Worm (Caenorhabditis elegans) whole organism, early embryonic: ENCODE measurements around the gene mdf-2.

Experiments used
- B0310.2 ChIP-seq: sonication (generic microtip); optimal IDR thresholded peaks from 2 replicates; lab custom pipeline; 2016; ENCODE audit warnings: mild to moderate bottlenecking, missing genetic modification characterization, missing compliant biosample characterization
- F13C5.2 ChIP-seq: sonication (generic microtip); optimal IDR thresholded peaks from 2 replicates; lab custom pipeline; 2017; ENCODE audit warnings: mild to moderate bottlenecking, missing genetic modification characterization, inconsistent platforms, missing compliant biosample characterization
- aly-1 ChIP-seq: sonication (generic microtip); optimal IDR thresholded peaks from 2 replicates; lab custom pipeline; 2016; ENCODE audit warnings: missing genetic modification characterization, missing compliant biosample characterization
- ama-1 ChIP-seq: fragments of 150-350 bp; optimal IDR thresholded peaks from 2 replicates; lab custom pipeline; 2014
- ceh-13 ChIP-seq: fragments of 200-800 bp; sonication (Bioruptor generic); optimal IDR thresholded peaks from 2 replicates; lab custom pipeline; 2018; ENCODE audit warnings: mild to moderate bottlenecking, missing genetic modification characterization, missing compliant biosample characterization
- ceh-36 ChIP-seq: sonication (generic microtip); optimal IDR thresholded peaks from 2 replicates; lab custom pipeline; 2016; ENCODE audit warnings: missing genetic modification characterization, inconsistent platforms, missing compliant biosample characterization
- ets-7 ChIP-seq: sonication (generic microtip); optimal IDR thresholded peaks from 2 replicates; lab custom pipeline; 2016; ENCODE audit warnings: missing genotype, missing genetic modification characterization, missing compliant biosample characterization
- flt-1 ChIP-seq: fragments of 200-800 bp; sonication (Bioruptor generic); IDR thresholded peaks from 2 replicates; pipeline ENCODE4 v1.3.6; 2022; ENCODE audit warnings: missing genetic modification characterization, missing compliant biosample characterization
- hmbx-1 ChIP-seq: sonication (generic microtip); optimal IDR thresholded peaks from 2 replicates; lab custom pipeline; 2016; ENCODE audit warnings: mild to moderate bottlenecking, missing genetic modification characterization, missing compliant biosample characterization
- hmg-4 ChIP-seq: fragments of 200-800 bp; sonication (Bioruptor generic); optimal IDR thresholded peaks from 2 replicates; lab custom pipeline; 2018; ENCODE audit warnings: mild to moderate bottlenecking, missing genetic modification characterization, missing compliant biosample characterization
- hnd-1 ChIP-seq: sonication (generic microtip); optimal IDR thresholded peaks from 2 replicates; lab custom pipeline; 2016; ENCODE audit warnings: missing genetic modification characterization, missing compliant biosample characterization
- pes-1 ChIP-seq: fragments of 200-800 bp; sonication (Bioruptor generic); IDR thresholded peaks from 2 replicates; pipeline ENCODE4 v1.3.6; 2022; ENCODE audit warnings: missing genetic modification reagents, missing genetic modification characterization, missing compliant biosample characterization
- scrt-1 ChIP-seq: fragments of 200-800 bp; sonication (Bioruptor generic); IDR thresholded peaks from 2 replicates; pipeline ENCODE4 v1.3.6; 2022; ENCODE audit warnings: missing genetic modification characterization, missing compliant biosample characterization
- sea-1 ChIP-seq: fragments of 200-800 bp; sonication (Bioruptor generic); conservative IDR thresholded peaks from 2 replicates; pipeline ENCODE4 v1.3.6; 2022; ENCODE audit warnings: missing genetic modification characterization, missing compliant biosample characterization
- tbx-11 ChIP-seq: fragments of 200-800 bp; sonication (Bioruptor generic); IDR thresholded peaks from 2 replicates; pipeline ENCODE4 v1.3.6; 2022; ENCODE audit warnings: missing genetic modification characterization, missing compliant biosample characterization
- tbx-37 ChIP-seq: fragments of 200-800 bp; sonication (Bioruptor generic); conservative IDR thresholded peaks from 2 replicates; pipeline ENCODE4 v1.3.6; 2022; ENCODE audit warnings: missing genetic modification reagents, missing genetic modification characterization, missing compliant biosample characterization
- tra-4 ChIP-seq: sonication (generic microtip); optimal IDR thresholded peaks from 2 replicates; lab custom pipeline; 2017; ENCODE audit warnings: missing genetic modification characterization, missing compliant biosample characterization

Gene mdf-2

ce11 chrIV:2610974-2611373, 30.0 kb downstream of the mdf-2 start:
- no peak for TF ChIP-seq hmbx-1
- TF ChIP-seq aly-1 (tag; lab: Kevin White, UChicago) = no peak
- no peak for TF ChIP-seq sea-1 (GFP tag; lab: Robert Waterston, UW)
- no peak for TF ChIP-seq ama-1 (lab: Kevin White, UChicago)
- TF ChIP-seq F13C5.2 = no peak
- no peak for TF ChIP-seq hnd-1 (tag; lab: Kevin White, UChicago)
- TF ChIP-seq hmg-4 (GFP tag; lab: Kevin White, UChicago) = no peak
- no peak for TF ChIP-seq flt-1 (GFP tag; lab: Robert Waterston, UW)
- TF ChIP-seq B0310.2 (tag; lab: Kevin White, UChicago) = no peak
- TF ChIP-seq ets-7 (tag; lab: Kevin White, UChicago) = no peak
- TF ChIP-seq tra-4 = no peak
- no peak for TF ChIP-seq pes-1 (GFP tag; lab: Robert Waterston, UW)
- TF ChIP-seq ceh-36 (tag; lab: Kevin White, UChicago) = no peak
- TF ChIP-seq tbx-11 (GFP tag; lab: Robert Waterston, UW) = no peak
- TF ChIP-seq scrt-1 (GFP tag; lab: Robert Waterston, UW) = no peak
- no peak for TF ChIP-seq tbx-37 (GFP tag; lab: Robert Waterston, UW)

ce11 chrIV:2610409-2610808, 30.5 kb downstream of the mdf-2 start, which contains the start of gene Y69A2AR.32:
Gene Y69A2AR.32 (plus strand): TSS chrIV:2610436.
- TF ChIP-seq hnd-1 (tag; lab: Kevin White, UChicago) (no peak), B0310.2 (tag; lab: Kevin White, UChicago) (no peak), sea-1 (GFP tag; lab: Robert Waterston, UW) (no peak), flt-1 (GFP tag; lab: Robert Waterston, UW) (no peak), ceh-36 (tag; lab: Kevin White, UChicago) (no peak), pes-1 (GFP tag; lab: Robert Waterston, UW) (no peak), scrt-1 (GFP tag; lab: Robert Waterston, UW) (no peak), ceh-13 (GFP tag; lab: Kevin White, UChicago) (no peak), hmbx-1 (no peak), ama-1 (lab: Kevin White, UChicago) (no peak), aly-1 (tag; lab: Kevin White, UChicago) (no peak), tra-4 (no peak), hmg-4 (GFP tag; lab: Kevin White, UChicago) (no peak), ets-7 (tag; lab: Kevin White, UChicago) (no peak)

DNA sequence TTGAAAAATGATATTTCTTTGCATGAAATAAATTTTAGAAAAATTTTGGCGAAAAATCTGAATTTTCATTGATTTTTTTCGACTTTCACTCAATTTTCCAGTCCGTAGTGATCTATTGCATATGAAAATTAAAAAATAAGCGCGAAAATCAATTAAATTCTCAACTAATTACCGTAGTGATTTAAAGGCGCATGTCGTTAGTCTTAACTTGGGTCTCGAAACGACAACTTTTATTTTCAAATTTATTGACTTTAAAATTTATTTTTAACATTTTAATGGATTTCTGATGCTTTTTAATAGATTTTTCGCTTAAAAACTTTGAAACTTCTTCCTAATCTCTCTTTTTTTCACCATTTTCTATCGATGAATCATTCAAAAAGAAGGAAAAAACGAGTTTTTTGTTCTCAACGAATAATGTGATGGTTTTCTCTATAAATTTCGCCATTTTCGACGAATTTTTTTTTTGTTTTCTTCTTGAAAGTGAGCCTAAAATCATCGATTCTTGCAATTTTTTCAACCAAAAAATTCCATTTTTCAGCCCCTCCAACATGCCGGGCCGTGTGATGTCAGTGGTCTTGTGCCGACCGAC, 33.3 kb downstream of the mdf-2 start, which contains the start of gene vamp-7:
TSS of gene vamp-7 (plus strand) at position 539 of the 589 bp plus-strand sequence.
- TF ChIP-seq F13C5.2 (no peak), hmbx-1 (no peak), flt-1 (GFP tag; lab: Robert Waterston, UW) (no peak), ceh-36 (tag; lab: Kevin White, UChicago) (no peak), pes-1 (GFP tag; lab: Robert Waterston, UW) (no peak), B0310.2 (tag; lab: Kevin White, UChicago) (no peak), sea-1 (GFP tag; lab: Robert Waterston, UW) (no peak), ets-7 (tag; lab: Kevin White, UChicago) (no peak), aly-1 (tag; lab: Kevin White, UChicago) (no peak), tra-4 (no peak), ceh-13 (GFP tag; lab: Kevin White, UChicago) (no peak), ama-1 (lab: Kevin White, UChicago) (no peak), scrt-1 (GFP tag; lab: Robert Waterston, UW) (no peak), hnd-1 (tag; lab: Kevin White, UChicago) (no peak), tbx-37 (GFP tag; lab: Robert Waterston, UW) (no peak)

DNA sequence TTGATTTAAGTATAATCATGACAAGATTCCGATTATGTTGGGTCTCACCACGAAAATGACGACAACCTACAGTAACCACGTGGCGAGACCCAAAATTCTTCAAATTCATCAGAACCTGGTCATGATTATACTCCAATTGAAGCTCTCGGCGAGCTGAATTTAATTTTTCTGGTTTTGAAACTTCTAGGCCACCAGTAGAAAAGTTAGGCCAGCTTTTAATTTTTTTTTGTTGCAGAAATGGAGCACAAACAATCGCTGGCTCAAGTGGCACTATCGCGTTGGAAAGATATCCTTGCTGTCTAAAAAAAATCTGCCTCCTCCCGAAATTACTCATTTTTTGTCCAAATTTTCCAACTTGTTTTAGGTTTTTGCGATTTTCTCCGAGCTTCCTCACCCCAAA, 34.4 kb downstream of the mdf-2 start:
- TF ChIP-seq hnd-1 (tag; lab: Kevin White, UChicago) (no peak), flt-1 (GFP tag; lab: Robert Waterston, UW) (no peak), sea-1 (GFP tag; lab: Robert Waterston, UW) (no peak), aly-1 (tag; lab: Kevin White, UChicago) (no peak), tra-4 (no peak), tbx-11 (GFP tag; lab: Robert Waterston, UW) (no peak), hmg-4 (GFP tag; lab: Kevin White, UChicago) (no peak), F13C5.2 (no peak), tbx-37 (GFP tag; lab: Robert Waterston, UW) (no peak), hmbx-1 (no peak), B0310.2 (tag; lab: Kevin White, UChicago) (no peak), scrt-1 (GFP tag; lab: Robert Waterston, UW) (no peak), ets-7 (tag; lab: Kevin White, UChicago) (no peak), ama-1 (lab: Kevin White, UChicago) (no peak), ceh-36 (tag; lab: Kevin White, UChicago) (no peak)

DNA sequence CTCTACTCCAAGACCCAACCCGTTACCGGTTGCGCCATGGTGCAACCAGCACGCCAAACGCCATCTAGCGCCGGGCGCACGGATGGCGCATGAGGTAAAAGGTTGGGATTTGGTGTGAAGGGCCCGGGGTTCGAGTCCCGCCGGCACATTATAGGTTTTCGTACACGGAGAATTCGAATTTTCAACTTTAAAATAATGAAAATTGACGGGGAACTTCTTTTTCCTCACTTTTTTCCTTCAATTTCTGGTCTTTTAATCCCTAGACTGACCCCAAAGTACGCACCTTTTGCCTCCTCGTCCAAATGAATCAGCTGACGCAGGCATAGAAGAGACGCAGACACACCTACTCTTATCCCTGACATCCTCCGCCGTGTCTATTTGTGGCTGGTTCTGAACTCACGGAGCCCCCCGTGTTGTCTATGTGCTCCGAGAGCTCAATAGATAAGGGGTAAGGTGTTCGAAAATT, 37.3 kb downstream of the mdf-2 start:
- TF ChIP-seq scrt-1 (GFP tag; lab: Robert Waterston, UW) (no peak), ceh-36 (tag; lab: Kevin White, UChicago) (no peak)

- TF ChIP-seq sea-1 (GFP tag; lab: Robert Waterston, UW) (0 out of 2 replicates have a peak, but pooled peaks have one; percentile 12), tbx-37 (GFP tag; lab: Robert Waterston, UW) (no peak), ceh-13 (GFP tag; lab: Kevin White, UChicago) (no peak)
Measured at ce11 chrIV:2602862-2603189, 38.1 kb downstream of the mdf-2 start.
